Fruit fly (Drosophila melanogaster) whole organism, embryonic: ENCODE data around the gene SelT.
A peak's percentile ranks its signal among the peaks of the same experiment; 100 is the strongest.

Source experiments
- CG10209 ChIP-seq: fragments of 200-800 bp; sonication (Bioruptor generic); optimal IDR thresholded peaks from 3 replicates; lab custom pipeline; 2017; ENCODE audit warnings: missing biosample characterization, mild to moderate bottlenecking, missing genetic modification characterization, missing genetic modification reagents
- CG10959 ChIP-seq: fragments of 200-800 bp; sonication (Bioruptor generic); IDR thresholded peaks from 2 replicates; pipeline ENCODE4 v1.3.6; 2022; ENCODE audit warnings: missing biosample characterization, missing genetic modification characterization
- CG11398 ChIP-seq: fragments of 200-800 bp; sonication (Bioruptor generic); optimal IDR thresholded peaks from 2 replicates; lab custom pipeline; 2016; ENCODE audit warnings: missing biosample characterization, missing genetic modification characterization
- CG11560 ChIP-seq: fragments of 200-800 bp; sonication (Bioruptor generic); IDR thresholded peaks from 3 replicates; pipeline ENCODE4 v1.3.6; 2022; ENCODE audit warnings: missing biosample characterization, missing genetic modification characterization
- CG12659 ChIP-seq: fragments of 200-800 bp; sonication (Bioruptor generic); optimal IDR thresholded peaks from 3 replicates; lab custom pipeline; 2017; ENCODE audit warnings: mild to moderate bottlenecking, missing biosample characterization, missing genetic modification reagents, missing genetic modification characterization
- CG13296 ChIP-seq: fragments of 200-800 bp; sonication (Bioruptor generic); optimal IDR thresholded peaks from 3 replicates; lab custom pipeline; 2018; ENCODE audit warnings: missing biosample characterization, mild to moderate bottlenecking, missing genetic modification characterization
- CG13894 ChIP-seq: fragments of 200-800 bp; sonication (Bioruptor generic); optimal IDR thresholded peaks from 3 replicates; lab custom pipeline; 2018; ENCODE audit warnings: missing biosample characterization, mild to moderate bottlenecking, missing genetic modification characterization, moderate library complexity
- CG15073 ChIP-seq: fragments of 200-800 bp; sonication (Bioruptor generic); optimal IDR thresholded peaks from 2 replicates; lab custom pipeline; 2016; ENCODE audit warnings: missing biosample characterization, missing genetic modification characterization
- CG15696 ChIP-seq: fragments of 200-800 bp; sonication (Bioruptor generic); optimal IDR thresholded peaks from 2 replicates; lab custom pipeline; 2019; ENCODE audit warnings: missing biosample characterization, mild to moderate bottlenecking, missing genetic modification characterization, moderate library complexity
- CG17802 ChIP-seq: fragments of 200-800 bp; sonication (Bioruptor generic); optimal IDR thresholded peaks from 2 replicates; lab custom pipeline; 2018; ENCODE audit warnings: missing biosample characterization, mild to moderate bottlenecking, missing genetic modification characterization, moderate library complexity
- CG2116 ChIP-seq: fragments of 200-800 bp; sonication (Bioruptor generic); optimal IDR thresholded peaks from 3 replicates; lab custom pipeline; 2018; ENCODE audit warnings: missing biosample characterization, mild to moderate bottlenecking, missing genetic modification characterization
- CG32767 ChIP-seq: fragments of 200-800 bp; sonication (Bioruptor generic); IDR thresholded peaks from 2 replicates; pipeline ENCODE4 v1.3.6; 2022; ENCODE audit warnings: missing biosample characterization, missing genetic modification characterization
- CG34224 ChIP-seq: fragments of 200-800 bp; sonication (Bioruptor generic); IDR thresholded peaks from 3 replicates; pipeline ENCODE4 v1.3.6; 2022; ENCODE audit warnings: missing biosample characterization, missing genetic modification characterization; ENCODE audit not compliant: partially characterized antibody
- CG4282 ChIP-seq: fragments of 200-800 bp; sonication (Bioruptor generic); optimal IDR thresholded peaks from 2 replicates; lab custom pipeline; 2016; ENCODE audit warnings: missing biosample characterization, missing genetic modification characterization
- CG43689 ChIP-seq: fragments of 200-800 bp; sonication (Bioruptor generic); IDR thresholded peaks from 2 replicates; pipeline ENCODE4 v1.3.6; 2022; ENCODE audit warnings: missing biosample characterization, missing genetic modification characterization
- CG6272 ChIP-seq: fragments of 200-800 bp; sonication (Bioruptor generic); IDR thresholded peaks from 2 replicates; pipeline ENCODE4 v1.3.6; 2022; ENCODE audit warnings: missing biosample characterization, missing genetic modification characterization
- CG6654 ChIP-seq: fragments of 200-800 bp; sonication (Bioruptor generic); optimal IDR thresholded peaks from 2 replicates; lab custom pipeline; 2017; ENCODE audit warnings: missing biosample characterization, mild to moderate bottlenecking, missing genetic modification characterization
- CG7839 ChIP-seq: fragments of 200-800 bp; sonication (Bioruptor generic); optimal IDR thresholded peaks from 3 replicates; lab custom pipeline; 2018; ENCODE audit warnings: missing biosample characterization, mild to moderate bottlenecking, missing genetic modification characterization, moderate library complexity
- CG9817 ChIP-seq: fragments of 200-800 bp; sonication (Bioruptor generic); optimal IDR thresholded peaks from 2 replicates; lab custom pipeline; 2018; ENCODE audit warnings: missing biosample characterization, mild to moderate bottlenecking, missing genetic modification characterization, moderate library complexity
- CHES-1-like ChIP-seq: fragments of 200-800 bp; sonication (Bioruptor generic); optimal IDR thresholded peaks from 2 replicates; lab custom pipeline; 2016; ENCODE audit warnings: missing biosample characterization, missing genetic modification characterization
- Eip74EF ChIP-seq, 2 experiments: fragments of 200-800 bp in 1 of 2; fragments of >200 bp in 1 of 2; sonication (Bioruptor generic) in 1 of 2; optimal IDR thresholded peaks; 2 replicates each; lab custom pipeline; 2017 to 2019; ENCODE audit warnings: missing biosample characterization in 2 of 2, missing genetic modification characterization in 2 of 2, mild to moderate bottlenecking in 1 of 2, moderate library complexity in 1 of 2
- Fer1 ChIP-seq: fragments of 200-800 bp; sonication (Bioruptor generic); optimal IDR thresholded peaks from 2 replicates; lab custom pipeline; 2017; ENCODE audit warnings: missing biosample characterization, mild to moderate bottlenecking, missing genetic modification characterization
- Hmx ChIP-seq: fragments of 200-800 bp; sonication (Bioruptor generic); optimal IDR thresholded peaks from 2 replicates; lab custom pipeline; 2016; ENCODE audit warnings: missing biosample characterization, missing genetic modification characterization
- Hr51 ChIP-seq, 2 experiments: fragments of 200-800 bp; sonication (Bioruptor generic); optimal IDR thresholded peaks; 2 replicates in 1 of 2; 3 replicates in 1 of 2; lab custom pipeline; 2016 to 2018; ENCODE audit warnings: missing biosample characterization in 2 of 2, missing genetic modification characterization in 2 of 2, mild to moderate bottlenecking in 1 of 2, moderate library complexity in 1 of 2
- Max ChIP-seq: fragments of 200-800 bp; sonication (Bioruptor generic); optimal IDR thresholded peaks from 2 replicates; lab custom pipeline; 2016; ENCODE audit warnings: missing biosample characterization, mild to moderate bottlenecking, missing genetic modification characterization
- Neu2 ChIP-seq: fragments of 200-800 bp; sonication (Bioruptor generic); optimal IDR thresholded peaks from 3 replicates; lab custom pipeline; 2016; ENCODE audit warnings: missing biosample characterization, missing genetic modification characterization, borderline replicate concordance
- NfI ChIP-seq: fragments of 200-800 bp; sonication (Bioruptor generic); optimal IDR thresholded peaks from 3 replicates; lab custom pipeline; 2018; ENCODE audit warnings: missing biosample characterization, mild to moderate bottlenecking, missing genetic modification characterization, moderate library complexity
- Rfx ChIP-seq: fragments of 200-800 bp; sonication (Bioruptor generic); IDR thresholded peaks from 2 replicates; pipeline ENCODE4 v1.3.6; 2022; ENCODE audit warnings: missing biosample characterization, missing genetic modification characterization
- Spps ChIP-seq: fragments of 200-800 bp; sonication (Bioruptor generic); optimal IDR thresholded peaks from 2 replicates; lab custom pipeline; 2018; ENCODE audit warnings: missing biosample characterization, mild to moderate bottlenecking, missing genetic modification characterization
- Sry-δ ChIP-seq: fragments of 200-800 bp; sonication (Bioruptor generic); optimal IDR thresholded peaks from 2 replicates; lab custom pipeline; 2016; ENCODE audit warnings: missing biosample characterization, missing genetic modification characterization
- Ssrp ChIP-seq: fragments of 200-800 bp; sonication (Bioruptor generic); optimal IDR thresholded peaks from 2 replicates; lab custom pipeline; 2018; ENCODE audit warnings: missing biosample characterization, mild to moderate bottlenecking, missing genetic modification characterization, moderate library complexity
- Xbp1 ChIP-seq: fragments of 200-800 bp; sonication (Bioruptor generic); optimal IDR thresholded peaks from 3 replicates; lab custom pipeline; 2016; ENCODE audit warnings: missing biosample characterization, mild to moderate bottlenecking, missing genetic modification characterization
- ap ChIP-seq: fragments of 200-800 bp; sonication (Bioruptor generic); IDR thresholded peaks from 2 replicates; pipeline ENCODE4 v1.3.6; 2022; ENCODE audit warnings: missing biosample characterization, missing genetic modification characterization
- bigmax ChIP-seq: fragments of 200-800 bp; sonication (Bioruptor generic); optimal IDR thresholded peaks from 2 replicates; lab custom pipeline; 2018; ENCODE audit warnings: missing biosample characterization, mild to moderate bottlenecking, missing genetic modification characterization
- chn ChIP-seq: fragments of 200-800 bp; sonication (Bioruptor generic); optimal IDR thresholded peaks from 2 replicates; lab custom pipeline; 2016; ENCODE audit warnings: missing biosample characterization, missing genetic modification characterization
- cwo ChIP-seq: fragments of 200-800 bp; sonication (Bioruptor generic); optimal IDR thresholded peaks from 3 replicates; lab custom pipeline; 2017; ENCODE audit warnings: missing biosample characterization, missing genetic modification characterization, mild to moderate bottlenecking, moderate library complexity, missing genetic modification reagents
- gro ChIP-seq: fragments of 200-800 bp; sonication (Bioruptor generic); optimal IDR thresholded peaks from 2 replicates; lab custom pipeline; 2016; ENCODE audit warnings: missing biosample characterization, missing genetic modification characterization
- hb ChIP-seq: fragments of 200-800 bp; sonication (Bioruptor generic); IDR thresholded peaks from 3 replicates; pipeline ENCODE4 v1.3.6; 2022; ENCODE audit warnings: missing biosample characterization, missing genetic modification characterization; ENCODE audit not compliant: partially characterized antibody
- jumu ChIP-seq: fragments of 200-800 bp; sonication (Bioruptor generic); optimal IDR thresholded peaks from 3 replicates; lab custom pipeline; 2016; ENCODE audit warnings: missing biosample characterization, missing genetic modification characterization
- mirr ChIP-seq: fragments of 200-800 bp; sonication (Bioruptor generic); optimal IDR thresholded peaks from 3 replicates; lab custom pipeline; 2018; ENCODE audit warnings: missing biosample characterization, mild to moderate bottlenecking, missing genetic modification characterization
- pita ChIP-seq: fragments of 200-800 bp; sonication (Bioruptor generic); optimal IDR thresholded peaks from 2 replicates; lab custom pipeline; 2017; ENCODE audit warnings: missing biosample characterization, mild to moderate bottlenecking, missing genetic modification characterization
- repo ChIP-seq: fragments of 200-800 bp; sonication (Bioruptor generic); optimal IDR thresholded peaks from 2 replicates; lab custom pipeline; 2016; ENCODE audit warnings: missing biosample characterization, missing genetic modification characterization
- sens ChIP-seq: fragments of 200-800 bp; sonication (Bioruptor generic); peaks from one replicate; lab custom pipeline; 2016; ENCODE audit warnings: missing biosample characterization, missing genetic modification characterization
- sim ChIP-seq: fragments of 200-800 bp; sonication (Bioruptor generic); IDR thresholded peaks from 2 replicates; pipeline ENCODE4 v1.3.6; 2022; ENCODE audit warnings: missing biosample characterization, missing genetic modification characterization
- toy ChIP-seq: fragments of 200-800 bp; sonication (Bioruptor generic); IDR thresholded peaks from 2 replicates; pipeline ENCODE4 v1.3.6; 2022; ENCODE audit warnings: missing biosample characterization, missing genetic modification characterization
- ttk ChIP-seq: fragments of 200-800 bp; sonication (Bioruptor generic); IDR thresholded peaks from 2 replicates; pipeline ENCODE4 v2.1.2; 2022; ENCODE audit warnings: missing biosample characterization, missing genetic modification characterization
- twi ChIP-seq: fragments of 200-800 bp; optimal IDR thresholded peaks from 2 replicates; lab custom pipeline; 2019; ENCODE audit warnings: missing biosample characterization, mild to moderate bottlenecking, missing genetic modification characterization, moderate library complexity
- yki ChIP-seq: fragments of >200 bp; optimal IDR thresholded peaks from 3 replicates; lab custom pipeline; 2018
- zen ChIP-seq: fragments of 200-800 bp; sonication (Bioruptor generic); optimal IDR thresholded peaks from 3 replicates; lab custom pipeline; 2018; ENCODE audit warnings: missing biosample characterization, mild to moderate bottlenecking, missing genetic modification characterization, moderate library complexity
- zen2 ChIP-seq: fragments of 200-800 bp; sonication (Bioruptor generic); IDR thresholded peaks from 3 replicates; pipeline ENCODE4 v1.3.6; 2022; ENCODE audit warnings: missing biosample characterization, missing genetic modification characterization; ENCODE audit not compliant: partially characterized antibody

SelT gene

dm6 chr2L:4976988-4977551 is 33.7 kb upstream of the SelT start, which contains the start of the genes Gmd and CG3792 (continued):
- TF ChIP-seq CG6272 (GFP tag; lab: Robert Waterston, UW) (peak; percentile 96), CG12659 (peak; percentile 97), mirr (GFP tag; lab: Kevin White, UChicago) (peak; percentile 83), Xbp1 (peak; percentile 97), NfI (GFP tag; lab: Kevin White, UChicago) (peak; percentile 95), ap (GFP tag; lab: Robert Waterston, UW) (peak; percentile 95), zen (tag; lab: Kevin White, UChicago) (peak; percentile 93), Eip74EF (GFP tag; optimal IDR thresholded peaks at IDR 0.05; lab: Kevin White, UChicago) (peak in 1 of 2 experiments; percentile 88), hb (GFP tag; lab: Robert Waterston, UW) (peak; percentile 88), Sry-δ (GFP tag; lab: Kevin White, UChicago) (peak; percentile 77), CG7839 (tag; lab: Kevin White, UChicago) (peak; percentile 96), CG4282 (peak; percentile 96), Max (GFP tag; lab: Kevin White, UChicago) (peak; percentile 96), twi (tag; lab: Kevin White, UChicago) (peak; percentile 87), Neu2 (GFP tag; lab: Kevin White, UChicago) (peak; percentile 36), CG43689 (GFP tag; lab: Robert Waterston, UW) (peak; percentile 87), CG32767 (GFP tag; lab: Robert Waterston, UW) (peak; percentile 95), cwo (peak; percentile 93), pita (GFP tag; lab: Kevin White, UChicago) (no peak), yki (lab: Kevin White, UChicago) (no peak), Ssrp (tag; lab: Kevin White, UChicago) (peak; percentile 95), CHES-1-like (GFP tag; lab: Kevin White, UChicago) (peak; percentile 92), sens (GFP tag; lab: Kevin White, UChicago) (peak; percentile 100), repo (GFP tag; lab: Kevin White, UChicago) (peak; percentile 86), toy (GFP tag; lab: Robert Waterston, UW) (peak; percentile 90), CG11560 (tag; lab: Robert Waterston, UW) (peak; percentile 92), ttk (GFP tag; lab: Robert Waterston, UW) (peak; percentile 92), chn (GFP tag; lab: Kevin White, UChicago) (peak; percentile 96), CG15073 (peak; percentile 58), CG9817 (peak; percentile 92), Spps (peak; percentile 93), gro (GFP tag; lab: Kevin White, UChicago) (peak; percentile 87), sim (GFP tag; lab: Robert Waterston, UW) (peak; percentile 94), CG13296 (GFP tag; lab: Kevin White, UChicago) (peak; percentile 95), Rfx (GFP tag; lab: Robert Waterston, UW) (peak; percentile 97), CG10209 (GFP tag; lab: Kevin White, UChicago) (peak; percentile 94), Fer1 (peak; percentile 96), CG13894 (tag; lab: Kevin White, UChicago) (peak; percentile 95), CG17802 (tag; lab: Kevin White, UChicago) (peak; percentile 81), CG2116 (GFP tag; lab: Kevin White, UChicago) (peak; percentile 92), CG11398 (GFP tag; lab: Kevin White, UChicago) (peak; percentile 88), CG34224 (peak; percentile 89), zen2 (peak; percentile 72; the same call in 2 of the 3 replicates), Hr51 (GFP tag; optimal IDR thresholded peaks at IDR 0.05; lab: Kevin White, UChicago) (peak; percentile 92 to 94), bigmax (no peak), jumu (GFP tag; lab: Kevin White, UChicago) (peak; percentile 95), Hmx (GFP tag; lab: Kevin White, UChicago) (peak; percentile 92), CG10959 (GFP tag; lab: Robert Waterston, UW) (peak; percentile 95), CG6654 (GFP tag; lab: Kevin White, UChicago) (peak; percentile 81), CG15696 (tag; lab: Kevin White, UChicago) (peak; percentile 96)
